Fruit fly (Drosophila melanogaster) whole organism, embryonic: ENCODE data around the gene Mdh1.

Experiments used
- CG10267 ChIP-seq: fragments of 200-800 bp; sonication (Bioruptor generic); optimal IDR thresholded peaks from 2 replicates; lab custom pipeline; 2018; ENCODE audit warnings: missing biosample characterization, mild to moderate bottlenecking, missing genetic modification characterization, moderate library complexity
- CG12391 ChIP-seq: fragments of 200-800 bp; sonication (Bioruptor generic); optimal IDR thresholded peaks from 3 replicates; lab custom pipeline; 2018; ENCODE audit warnings: missing biosample characterization, mild to moderate bottlenecking, missing genetic modification characterization, moderate library complexity
- CG12769 ChIP-seq: fragments of 200-800 bp; sonication (Bioruptor generic); optimal IDR thresholded peaks from 2 replicates; lab custom pipeline; 2019; ENCODE audit warnings: missing biosample characterization, mild to moderate bottlenecking, missing genetic modification characterization, moderate library complexity
- CG14710 ChIP-seq: fragments of 200-800 bp; sonication (Bioruptor generic); optimal IDR thresholded peaks from 3 replicates; lab custom pipeline; 2019; ENCODE audit warnings: missing biosample characterization, mild to moderate bottlenecking, missing genetic modification characterization, moderate library complexity
- CG1603 ChIP-seq: fragments of 200-800 bp; sonication (Bioruptor generic); optimal IDR thresholded peaks from 2 replicates; lab custom pipeline; 2019; ENCODE audit warnings: missing biosample characterization, mild to moderate bottlenecking, missing genetic modification characterization, moderate library complexity
- CG17361 ChIP-seq: fragments of 200-800 bp; sonication (Bioruptor generic); IDR thresholded peaks from 3 replicates; pipeline ENCODE4 v1.3.6; 2022; ENCODE audit warnings: missing biosample characterization, missing genetic modification characterization
- CG17802 ChIP-seq: fragments of 200-800 bp; sonication (Bioruptor generic); optimal IDR thresholded peaks from 2 replicates; lab custom pipeline; 2018; ENCODE audit warnings: missing biosample characterization, mild to moderate bottlenecking, missing genetic modification characterization, moderate library complexity
- CG2129 ChIP-seq: fragments of 200-800 bp; sonication (Bioruptor generic); IDR thresholded peaks from 2 replicates; pipeline ENCODE4 v1.3.6; 2022; ENCODE audit warnings: missing biosample characterization, missing genetic modification characterization; ENCODE audit not compliant: partially characterized antibody
- CG2712 ChIP-seq: fragments of 200-800 bp; optimal IDR thresholded peaks from 3 replicates; lab custom pipeline; 2019; ENCODE audit warnings: missing biosample characterization, mild to moderate bottlenecking, missing genetic modification characterization, moderate library complexity
- CG32532 ChIP-seq: fragments of 200-800 bp; sonication (Bioruptor generic); IDR thresholded peaks from 2 replicates; pipeline ENCODE4 v1.3.6; 2022; ENCODE audit warnings: missing biosample characterization, missing genetic modification characterization
- CG4854 ChIP-seq: fragments of 200-800 bp; sonication (Bioruptor generic); optimal IDR thresholded peaks from 2 replicates; lab custom pipeline; 2016; ENCODE audit warnings: missing biosample characterization, missing genetic modification characterization, inconsistent platforms
- CG6813 ChIP-seq: fragments of 200-800 bp; sonication (Bioruptor generic); optimal IDR thresholded peaks from 2 replicates; lab custom pipeline; 2017; ENCODE audit warnings: missing biosample characterization, missing genetic modification characterization, mild to moderate bottlenecking, moderate library complexity, missing genetic modification reagents
- CG7745 ChIP-seq: fragments of 200-800 bp; sonication (Bioruptor generic); optimal IDR thresholded peaks from 2 replicates; lab custom pipeline; 2018; ENCODE audit warnings: missing biosample characterization, mild to moderate bottlenecking, missing genetic modification characterization, moderate library complexity
- CG7987 ChIP-seq: fragments of 200-800 bp; sonication (Bioruptor generic); optimal IDR thresholded peaks from 2 replicates; lab custom pipeline; 2018; ENCODE audit warnings: missing biosample characterization, mild to moderate bottlenecking, missing genetic modification characterization, moderate library complexity
- CG8388 ChIP-seq: fragments of 200-800 bp; sonication (Bioruptor generic); optimal IDR thresholded peaks from 2 replicates; lab custom pipeline; 2019; ENCODE audit warnings: missing biosample characterization, mild to moderate bottlenecking, missing genetic modification characterization, moderate library complexity
- CG8924 ChIP-seq: fragments of 200-800 bp; optimal IDR thresholded peaks from 3 replicates; lab custom pipeline; 2019; ENCODE audit warnings: missing biosample characterization, mild to moderate bottlenecking, missing genetic modification characterization, moderate library complexity
- CG9215 ChIP-seq: fragments of 200-800 bp; sonication (Bioruptor generic); IDR thresholded peaks from 2 replicates; pipeline ENCODE4 v1.3.6; 2022; ENCODE audit warnings: missing biosample characterization, missing genetic modification characterization
- CG9797 ChIP-seq: fragments of 200-800 bp; sonication (Bioruptor generic); optimal IDR thresholded peaks from 3 replicates; lab custom pipeline; 2018; ENCODE audit warnings: missing biosample characterization, mild to moderate bottlenecking, missing genetic modification characterization
- Doc3 ChIP-seq: fragments of 200-800 bp; sonication (Bioruptor generic); IDR thresholded peaks from 3 replicates; pipeline ENCODE4 v1.3.6; 2022; ENCODE audit warnings: missing biosample characterization, missing genetic modification characterization; ENCODE audit not compliant: partially characterized antibody
- Drgx ChIP-seq: fragments of 200-800 bp; sonication (Bioruptor generic); IDR thresholded peaks from 2 replicates; pipeline ENCODE4 v1.3.6; 2022; ENCODE audit warnings: missing biosample characterization, missing genetic modification characterization
- E2f1 ChIP-seq: fragments of 200-800 bp; sonication (Bioruptor generic); IDR thresholded peaks from 2 replicates; pipeline ENCODE4 v1.3.6; 2022; ENCODE audit warnings: missing biosample characterization, missing genetic modification characterization
- Ets65A ChIP-seq: fragments of 200-800 bp; sonication (Bioruptor generic); peaks from one replicate; lab custom pipeline; 2016; ENCODE audit warnings: missing biosample characterization, missing genetic modification characterization
- HLH54F ChIP-seq: fragments of 200-800 bp; sonication (Bioruptor generic); optimal IDR thresholded peaks from 3 replicates; lab custom pipeline; 2016; ENCODE audit warnings: missing biosample characterization, missing genetic modification characterization
- Lhr ChIP-seq: fragments of 200-800 bp; sonication (Bioruptor generic); optimal IDR thresholded peaks from 3 replicates; lab custom pipeline; 2017; ENCODE audit warnings: mild to moderate bottlenecking, missing biosample characterization, missing genetic modification reagents, missing genetic modification characterization
- Max ChIP-seq: fragments of 200-800 bp; sonication (Bioruptor generic); optimal IDR thresholded peaks from 2 replicates; lab custom pipeline; 2016; ENCODE audit warnings: missing biosample characterization, mild to moderate bottlenecking, missing genetic modification characterization
- Nf-YB ChIP-seq: fragments of 200-800 bp; sonication (Bioruptor generic); optimal IDR thresholded peaks from 3 replicates; lab custom pipeline; 2019; ENCODE audit warnings: missing biosample characterization, mild to moderate bottlenecking, missing genetic modification characterization, moderate library complexity
- Nf-YC ChIP-seq: fragments of 200-800 bp; optimal IDR thresholded peaks from 3 replicates; lab custom pipeline; 2019; ENCODE audit warnings: missing biosample characterization, mild to moderate bottlenecking, missing genetic modification characterization, moderate library complexity
- Oli ChIP-seq: fragments of 200-800 bp; sonication (Bioruptor generic); optimal IDR thresholded peaks from 2 replicates; lab custom pipeline; 2018; ENCODE audit warnings: missing biosample characterization, mild to moderate bottlenecking, missing genetic modification characterization, moderate library complexity
- PHDP ChIP-seq: fragments of 200-800 bp; sonication (Bioruptor generic); optimal IDR thresholded peaks from 3 replicates; lab custom pipeline; 2018; ENCODE audit warnings: missing biosample characterization, mild to moderate bottlenecking, missing genetic modification characterization, moderate library complexity
- Ptx1 ChIP-seq: fragments of 200-800 bp; sonication (Bioruptor generic); IDR thresholded peaks from 2 replicates; pipeline ENCODE4 v1.3.6; 2022; ENCODE audit warnings: missing biosample characterization, missing genetic modification characterization
- Trl ChIP-seq, 3 experiments: fragments of >200 bp in 2 of 3; fragments of 200-800 bp in 1 of 3; sonication (Bioruptor generic) in 1 of 3; optimal IDR thresholded peaks; 2 replicates in 1 of 3; 3 replicates in 2 of 3; lab custom pipeline; 2016 to 2017; ENCODE audit warnings: missing biosample characterization in 1 of 3, missing genetic modification characterization in 1 of 3
- bowl ChIP-seq: fragments of 200-800 bp; sonication (Bioruptor generic); IDR thresholded peaks from 2 replicates; pipeline ENCODE4 v1.3.6; 2022; ENCODE audit warnings: missing biosample characterization, missing genetic modification characterization
- bsh ChIP-seq, 2 experiments: fragments of 200-800 bp; sonication (Bioruptor generic); optimal IDR thresholded peaks; 2 replicates each; lab custom pipeline; 2017 to 2018; ENCODE audit warnings: mild to moderate bottlenecking in 2 of 2, missing biosample characterization in 2 of 2, missing genetic modification characterization in 2 of 2, moderate library complexity in 1 of 2
- crc ChIP-seq: fragments of 200-800 bp; sonication (Bioruptor generic); optimal IDR thresholded peaks from 2 replicates; lab custom pipeline; 2016; ENCODE audit warnings: missing biosample characterization, missing genetic modification characterization
- fd3F ChIP-seq: fragments of 200-800 bp; sonication (Bioruptor generic); optimal IDR thresholded peaks from 2 replicates; lab custom pipeline; 2018; ENCODE audit warnings: missing biosample characterization, mild to moderate bottlenecking, missing genetic modification characterization, moderate library complexity
- lola ChIP-seq, 3 experiments: fragments of >200 bp in 2 of 3; fragments of 200-800 bp in 1 of 3; sonication (Bioruptor generic) in 1 of 3; optimal IDR thresholded peaks; 2 replicates each; lab custom pipeline; 2017 to 2019; ENCODE audit warnings: missing biosample characterization in 3 of 3, missing genetic modification characterization in 3 of 3, mild to moderate bottlenecking in 1 of 3, moderate library complexity in 1 of 3
- nerfin-2 ChIP-seq: fragments of 200-800 bp; sonication (Bioruptor generic); IDR thresholded peaks from 2 replicates; pipeline ENCODE4 v1.3.6; 2022; ENCODE audit warnings: missing biosample characterization, missing genetic modification characterization; ENCODE audit not compliant: partially characterized antibody
- nmo ChIP-seq: fragments of 200-800 bp; sonication (Bioruptor generic); optimal IDR thresholded peaks from 2 replicates; lab custom pipeline; 2018; ENCODE audit warnings: missing biosample characterization, mild to moderate bottlenecking, missing genetic modification characterization, moderate library complexity
- phol ChIP-seq: fragments of 200-800 bp; sonication (Bioruptor generic); optimal IDR thresholded peaks from 3 replicates; lab custom pipeline; 2018; ENCODE audit warnings: missing biosample characterization, mild to moderate bottlenecking, missing genetic modification characterization, moderate library complexity
- prd ChIP-seq, 3 experiments: fragments of >200 bp in 2 of 3; fragments of 200-800 bp in 1 of 3; sonication (Bioruptor generic) in 1 of 3; optimal IDR thresholded peaks in 2 of 3; IDR thresholded peaks in 1 of 3; 2 replicates in 2 of 3; 3 replicates in 1 of 3; pipeline versions ENCODE4 v1.3.6 to Lab custom; 2017 to 2022; ENCODE audit warnings: missing biosample characterization in 1 of 3, missing genetic modification characterization in 1 of 3
- pros ChIP-seq: fragments of 200-800 bp; sonication (Bioruptor generic); optimal IDR thresholded peaks from 3 replicates; lab custom pipeline; 2019; ENCODE audit warnings: missing biosample characterization, mild to moderate bottlenecking, missing genetic modification characterization, moderate library complexity
- sd ChIP-seq: fragments of 200-800 bp; sonication (Bioruptor generic); optimal IDR thresholded peaks from 3 replicates; lab custom pipeline; 2018; ENCODE audit warnings: missing biosample characterization, mild to moderate bottlenecking, missing genetic modification characterization, moderate library complexity
- seq ChIP-seq: fragments of 200-800 bp; sonication (Bioruptor generic); IDR thresholded peaks from 2 replicates; pipeline ENCODE4 v1.3.6; 2022; ENCODE audit warnings: missing biosample characterization, missing genetic modification characterization
- tgo ChIP-seq: fragments of 200-800 bp; sonication (Bioruptor generic); IDR thresholded peaks from 3 replicates; pipeline ENCODE4 v1.3.6; 2022; ENCODE audit warnings: missing biosample characterization, missing genetic modification characterization
- tup ChIP-seq: fragments of 200-800 bp; sonication (Bioruptor generic); optimal IDR thresholded peaks from 2 replicates; lab custom pipeline; 2016; ENCODE audit warnings: missing biosample characterization, mild to moderate bottlenecking, missing genetic modification characterization, moderate library complexity

The Mdh1 gene

dm6 chr2L:10353871-10354270 lies 42.3 kb downstream of the Mdh1 start, which contains the start of gene CG34367:
Gene CG34367 (minus strand): TSS chr2L:10353905.
- TF ChIP-seq pros (GFP tag; lab: Kevin White, UChicago) (peak; percentile 86), Trl (optimal IDR thresholded peaks at IDR 0.05; lab: Kevin White, UChicago) (peak; percentile 45 to 50), Trl (GFP tag; optimal IDR thresholded peaks at IDR 0.05; lab: Kevin White, UChicago) (no peak), CG32532 (GFP tag; lab: Robert Waterston, UW) (no peak), Nf-YC (tag; lab: Kevin White, UChicago) (peak; percentile 97), Nf-YB (GFP tag; lab: Kevin White, UChicago) (peak; percentile 96), seq (GFP tag; lab: Robert Waterston, UW) (peak; percentile 67; the same call in 1 of the 2 replicates), CG4854 (GFP tag; lab: Kevin White, UChicago) (no peak)
- TF ChIP-seq, all 482 proteins: peak for 5

- peak; percentile 17 for TF ChIP-seq CG8924 (tag; lab: Kevin White, UChicago)
- TF ChIP-seq CG6813: no peak
- no peak for TF ChIP-seq fd3F (GFP tag; lab: Kevin White, UChicago)
- no peak for TF ChIP-seq CG2129 (GFP tag; lab: Robert Waterston, UW)
- TF ChIP-seq Max (GFP tag; lab: Kevin White, UChicago): no peak
- TF ChIP-seq CG12391: peak; percentile 23
- peak; percentile 29 for TF ChIP-seq CG8388
- TF ChIP-seq CG7987 (GFP tag; lab: Kevin White, UChicago): no peak
- TF ChIP-seq E2f1 (GFP tag; lab: Robert Waterston, UW): no peak
- peak; percentile 25 for TF ChIP-seq CG10267 (tag; lab: Kevin White, UChicago)
- peak; percentile 25 for TF ChIP-seq Oli (tag; lab: Kevin White, UChicago)
- peak; percentile 55 for TF ChIP-seq CG2712 (tag; lab: Kevin White, UChicago)
- peak; percentile 6 for TF ChIP-seq Lhr (GFP tag; lab: Kevin White, UChicago)
- TF ChIP-seq CG12769 (tag; lab: Kevin White, UChicago): no peak
- TF ChIP-seq HLH54F (GFP tag; lab: Kevin White, UChicago): no peak
- no peak for TF ChIP-seq CG9215 (GFP tag; lab: Robert Waterston, UW)
- TF ChIP-seq crc: no peak
- TF ChIP-seq CG9797 (GFP tag; lab: Kevin White, UChicago): no peak
- TF ChIP-seq nerfin-2 (GFP tag; lab: Robert Waterston, UW): no peak
- TF ChIP-seq bowl (GFP tag; lab: Robert Waterston, UW): no peak
- peak; percentile 36; the same call in 1 of the 3 replicates for TF ChIP-seq tgo (GFP tag; lab: Robert Waterston, UW)
- TF ChIP-seq Ets65A (GFP tag; lab: Kevin White, UChicago): peak; percentile 15
- TF ChIP-seq PHDP: no peak
- peak in 1 of 3 experiments; percentile 79 for TF ChIP-seq lola (GFP tag; optimal IDR thresholded peaks at IDR 0.05; lab: Kevin White, UChicago)
- peak; percentile 44; the same call in 1 of the 3 replicates for TF ChIP-seq CG17361 (GFP tag; lab: Robert Waterston, UW)
- no peak for TF ChIP-seq CG17802
- TF ChIP-seq Drgx (GFP tag; lab: Robert Waterston, UW): no peak
- TF ChIP-seq pros (GFP tag; lab: Kevin White, UChicago): peak; percentile 33
- peak; percentile 45 for TF ChIP-seq phol (tag; lab: Kevin White, UChicago)
- no peak for TF ChIP-seq prd (optimal IDR thresholded peaks at IDR 0.05; lab: Kevin White, UChicago)
- no peak for TF ChIP-seq prd (GFP tag; IDR thresholded peaks at IDR 0.05; lab: Robert Waterston, UW)
- TF ChIP-seq nmo (GFP tag; lab: Kevin White, UChicago): peak; percentile 29
- TF ChIP-seq CG14710 (tag; lab: Kevin White, UChicago): peak; percentile 48
- no peak for TF ChIP-seq sd
- TF ChIP-seq CG7745: no peak
- TF ChIP-seq bsh (GFP tag; optimal IDR thresholded peaks at IDR 0.05; lab: Kevin White, UChicago): peak in 1 of 2 experiments; percentile 51
- TF ChIP-seq Doc3 (GFP tag; lab: Robert Waterston, UW): no peak
- TF ChIP-seq Trl (optimal IDR thresholded peaks at IDR 0.05; lab: Kevin White, UChicago): no peak
- no peak for TF ChIP-seq Trl (GFP tag; optimal IDR thresholded peaks at IDR 0.05; lab: Kevin White, UChicago)
- TF ChIP-seq tup (GFP tag; lab: Kevin White, UChicago): no peak
- TF ChIP-seq CG1603 (tag; lab: Kevin White, UChicago): no peak
- TF ChIP-seq Ptx1 (GFP tag; lab: Robert Waterston, UW): no peak
These were observed 45.0 kb downstream of the Mdh1 start for dm6 chr2L:10351130-10351529.
